Worm (Caenorhabditis elegans): ENCODE results near the gene srh-32.

ce11 chrV:17683763-17684162 lies 17.2 kb upstream of the srh-32 start, which contains the start of gene F59A1.15:
- TF ChIP-seq pha-4 (tag; optimal IDR thresholded peaks at IDR 0.05) (no peak), madf-6 (GFP tag; IDR thresholded peaks at IDR 0.05) (no peak), F57C9.4 (tag; optimal IDR thresholded peaks at IDR 0.05) (no peak), unc-130 (GFP tag; optimal IDR thresholded peaks at IDR 0.05) (no peak), Y53G8AR.9 (GFP tag; conservative IDR thresholded peaks at IDR 0.05) (no peak)
